Fruit fly (Drosophila melanogaster) whole organism, embryonic: ENCODE data around the gene CG8066.

Experiments used
- Adf1 ChIP-seq: fragments of 200-800 bp; sonication (Bioruptor generic); IDR thresholded peaks from 2 replicates; pipeline ENCODE4 v1.3.6; 2022; ENCODE audit warnings: missing biosample characterization, missing genetic modification characterization
- B-H1 ChIP-seq: fragments of 200-800 bp; sonication (Bioruptor generic); IDR thresholded peaks from 3 replicates; pipeline ENCODE4 v1.3.6; 2022; ENCODE audit warnings: missing biosample characterization, missing genetic modification characterization
- CG10274 ChIP-seq: fragments of 200-800 bp; sonication (Bioruptor generic); optimal IDR thresholded peaks from 3 replicates; lab custom pipeline; 2017; ENCODE audit warnings: missing biosample characterization, mild to moderate bottlenecking, missing genetic modification characterization
- CG11247 ChIP-seq: fragments of 200-800 bp; sonication (Bioruptor generic); IDR thresholded peaks from 2 replicates; pipeline ENCODE4 v1.3.6; 2022; ENCODE audit warnings: missing biosample characterization, missing genetic modification characterization
- CG12391 ChIP-seq: fragments of 200-800 bp; sonication (Bioruptor generic); optimal IDR thresholded peaks from 3 replicates; lab custom pipeline; 2018; ENCODE audit warnings: missing biosample characterization, mild to moderate bottlenecking, missing genetic modification characterization, moderate library complexity
- CG13287 ChIP-seq: fragments of 200-800 bp; sonication (Bioruptor generic); IDR thresholded peaks from 2 replicates; pipeline ENCODE4 v1.3.6; 2022; ENCODE audit warnings: missing biosample characterization, missing genetic modification characterization; ENCODE audit not compliant: partially characterized antibody
- CG13624 ChIP-seq: fragments of 200-800 bp; sonication (Bioruptor generic); optimal IDR thresholded peaks from 2 replicates; lab custom pipeline; 2016; ENCODE audit warnings: missing biosample characterization, missing genetic modification characterization
- CG13894 ChIP-seq: fragments of 200-800 bp; sonication (Bioruptor generic); optimal IDR thresholded peaks from 3 replicates; lab custom pipeline; 2018; ENCODE audit warnings: missing biosample characterization, mild to moderate bottlenecking, missing genetic modification characterization, moderate library complexity
- CG17612 ChIP-seq: fragments of 200-800 bp; sonication (Bioruptor generic); IDR thresholded peaks from 2 replicates; pipeline ENCODE4 v1.3.6; 2022; ENCODE audit warnings: missing biosample characterization, missing genetic modification characterization
- CG2116 ChIP-seq: fragments of 200-800 bp; sonication (Bioruptor generic); optimal IDR thresholded peaks from 3 replicates; lab custom pipeline; 2018; ENCODE audit warnings: missing biosample characterization, mild to moderate bottlenecking, missing genetic modification characterization
- CG2712 ChIP-seq: fragments of 200-800 bp; optimal IDR thresholded peaks from 3 replicates; lab custom pipeline; 2019; ENCODE audit warnings: missing biosample characterization, mild to moderate bottlenecking, missing genetic modification characterization, moderate library complexity
- CG3407 ChIP-seq: fragments of 200-800 bp; sonication (Bioruptor generic); optimal IDR thresholded peaks from 2 replicates; lab custom pipeline; 2018; ENCODE audit warnings: missing biosample characterization, mild to moderate bottlenecking, missing genetic modification characterization
- CG34224 ChIP-seq: fragments of 200-800 bp; sonication (Bioruptor generic); IDR thresholded peaks from 3 replicates; pipeline ENCODE4 v1.3.6; 2022; ENCODE audit warnings: missing biosample characterization, missing genetic modification characterization; ENCODE audit not compliant: partially characterized antibody
- CG3726 ChIP-seq: fragments of 200-800 bp; sonication (Bioruptor generic); IDR thresholded peaks from 3 replicates; pipeline ENCODE4, ENCODE4 v1.3.6; 2022; ENCODE audit warnings: missing biosample characterization, missing genetic modification characterization
- CG3838 ChIP-seq: fragments of 200-800 bp; sonication (Bioruptor generic); optimal IDR thresholded peaks from 3 replicates; lab custom pipeline; 2016; ENCODE audit warnings: missing biosample characterization, missing genetic modification characterization
- CG4328 ChIP-seq: fragments of 200-800 bp; sonication (Bioruptor generic); optimal IDR thresholded peaks from 3 replicates; lab custom pipeline; 2017; ENCODE audit warnings: missing biosample characterization, missing genetic modification reagents, missing genetic modification characterization
- CG4424 ChIP-seq: fragments of 200-800 bp; sonication (Bioruptor generic); optimal IDR thresholded peaks from 3 replicates; lab custom pipeline; 2016; ENCODE audit warnings: missing biosample characterization, missing genetic modification characterization
- CG4617 ChIP-seq: fragments of 200-800 bp; sonication (Bioruptor generic); optimal IDR thresholded peaks from 3 replicates; lab custom pipeline; 2016; ENCODE audit warnings: missing biosample characterization, missing genetic modification characterization, borderline replicate concordance
- CG4820 ChIP-seq: fragments of 200-800 bp; sonication (Bioruptor generic); optimal IDR thresholded peaks from 3 replicates; lab custom pipeline; 2016; ENCODE audit warnings: missing biosample characterization, missing genetic modification characterization
- CG8281 ChIP-seq: fragments of 200-800 bp; sonication (Bioruptor generic); optimal IDR thresholded peaks from 2 replicates; lab custom pipeline; 2018; ENCODE audit warnings: missing biosample characterization, mild to moderate bottlenecking, missing genetic modification characterization, moderate library complexity
- D19B ChIP-seq: fragments of 200-800 bp; sonication (Bioruptor generic); optimal IDR thresholded peaks from 2 replicates; lab custom pipeline; 2017; ENCODE audit warnings: missing biosample characterization, mild to moderate bottlenecking, missing genetic modification characterization
- H15 ChIP-seq: fragments of 200-800 bp; sonication (Bioruptor generic); IDR thresholded peaks from 3 replicates; pipeline ENCODE4 v1.3.6; 2022; ENCODE audit warnings: missing biosample characterization, missing genetic modification characterization
- Hey ChIP-seq: fragments of 200-800 bp; sonication (Bioruptor generic); optimal IDR thresholded peaks from 3 replicates; lab custom pipeline; 2018; ENCODE audit warnings: missing biosample characterization, mild to moderate bottlenecking, missing genetic modification characterization
- HmgZ ChIP-seq: fragments of 200-800 bp; sonication (Bioruptor generic); optimal IDR thresholded peaks from 2 replicates; lab custom pipeline; 2018; ENCODE audit warnings: missing biosample characterization, mild to moderate bottlenecking, missing genetic modification characterization
- Hsf ChIP-seq: fragments of 200-800 bp; sonication (Bioruptor generic); optimal IDR thresholded peaks from 3 replicates; lab custom pipeline; 2016; ENCODE audit warnings: missing biosample characterization, missing genetic modification characterization
- Med ChIP-seq: fragments of 200-800 bp; sonication (Bioruptor generic); peaks from one replicate; lab custom pipeline; 2016; ENCODE audit warnings: missing biosample characterization, missing genetic modification characterization, mild to moderate bottlenecking, inconsistent platforms, moderate library complexity
- Neu2 ChIP-seq: fragments of 200-800 bp; sonication (Bioruptor generic); optimal IDR thresholded peaks from 3 replicates; lab custom pipeline; 2016; ENCODE audit warnings: missing biosample characterization, missing genetic modification characterization, borderline replicate concordance
- PHDP ChIP-seq: fragments of 200-800 bp; sonication (Bioruptor generic); optimal IDR thresholded peaks from 3 replicates; lab custom pipeline; 2018; ENCODE audit warnings: missing biosample characterization, mild to moderate bottlenecking, missing genetic modification characterization, moderate library complexity
- Rx ChIP-seq: fragments of 200-800 bp; sonication (Bioruptor generic); IDR thresholded peaks from 2 replicates; pipeline ENCODE4 v1.3.6; 2022; ENCODE audit warnings: missing biosample characterization, missing genetic modification characterization
- ash1 ChIP-seq: fragments of 200-800 bp; sonication (Bioruptor generic); optimal IDR thresholded peaks from 2 replicates; lab custom pipeline; 2018; ENCODE audit warnings: missing biosample characterization, mild to moderate bottlenecking, missing genetic modification characterization
- bsh ChIP-seq, 2 experiments: fragments of 200-800 bp; sonication (Bioruptor generic); optimal IDR thresholded peaks; 2 replicates each; lab custom pipeline; 2017 to 2018; ENCODE audit warnings: mild to moderate bottlenecking in 2 of 2, missing biosample characterization in 2 of 2, missing genetic modification characterization in 2 of 2, moderate library complexity in 1 of 2
- cato ChIP-seq: fragments of 200-800 bp; sonication (Bioruptor generic); optimal IDR thresholded peaks from 2 replicates; lab custom pipeline; 2016; ENCODE audit warnings: missing biosample characterization, missing genetic modification characterization, borderline replicate concordance
- cwo ChIP-seq: fragments of 200-800 bp; sonication (Bioruptor generic); optimal IDR thresholded peaks from 3 replicates; lab custom pipeline; 2017; ENCODE audit warnings: missing biosample characterization, missing genetic modification characterization, mild to moderate bottlenecking, moderate library complexity, missing genetic modification reagents
- dan ChIP-seq: fragments of 200-800 bp; sonication (Bioruptor generic); IDR thresholded peaks from 2 replicates; pipeline ENCODE4 v1.3.6; 2022; ENCODE audit warnings: missing biosample characterization, missing genetic modification characterization
- disco-r ChIP-seq: fragments of 200-800 bp; sonication (Bioruptor generic); optimal IDR thresholded peaks from 2 replicates; lab custom pipeline; 2016; ENCODE audit warnings: missing biosample characterization, missing genetic modification characterization
- jumu ChIP-seq: fragments of 200-800 bp; sonication (Bioruptor generic); optimal IDR thresholded peaks from 3 replicates; lab custom pipeline; 2016; ENCODE audit warnings: missing biosample characterization, missing genetic modification characterization
- klu ChIP-seq: fragments of 200-800 bp; sonication (Bioruptor generic); IDR thresholded peaks from 2 replicates; pipeline ENCODE4 v1.3.6; 2022; ENCODE audit warnings: missing biosample characterization, missing genetic modification characterization
- lov ChIP-seq, 2 experiments: fragments of 200-800 bp in 1 of 2; fragments of >200 bp in 1 of 2; sonication (Bioruptor generic) in 1 of 2; IDR thresholded peaks in 1 of 2; optimal IDR thresholded peaks in 1 of 2; 2 replicates in 1 of 2; 3 replicates in 1 of 2; pipeline versions ENCODE4 v1.3.6 to Lab custom; 2017 to 2022; ENCODE audit warnings: missing biosample characterization in 1 of 2, missing genetic modification characterization in 1 of 2
- row ChIP-seq: fragments of 200-800 bp; sonication (Bioruptor generic); IDR thresholded peaks from 3 replicates; pipeline ENCODE4 v1.3.6; 2022; ENCODE audit warnings: missing biosample characterization, missing genetic modification characterization
- run ChIP-seq: fragments of 200-800 bp; sonication (Bioruptor generic); optimal IDR thresholded peaks from 3 replicates; lab custom pipeline; 2018; ENCODE audit warnings: missing biosample characterization, mild to moderate bottlenecking, missing genetic modification characterization
- schlank ChIP-seq: fragments of 200-800 bp; sonication (Bioruptor generic); optimal IDR thresholded peaks from 2 replicates; lab custom pipeline; 2018; ENCODE audit warnings: missing biosample characterization, mild to moderate bottlenecking, missing genetic modification characterization
- seq ChIP-seq: fragments of 200-800 bp; sonication (Bioruptor generic); IDR thresholded peaks from 2 replicates; pipeline ENCODE4 v1.3.6; 2022; ENCODE audit warnings: missing biosample characterization, missing genetic modification characterization
- sima ChIP-seq: fragments of 200-800 bp; sonication (Bioruptor generic); optimal IDR thresholded peaks from 2 replicates; lab custom pipeline; 2016; ENCODE audit warnings: missing biosample characterization, missing genetic modification characterization
- sna ChIP-seq: fragments of 200-800 bp; sonication (Bioruptor generic); IDR thresholded peaks from 2 replicates; pipeline ENCODE4 v1.3.6; 2022; ENCODE audit warnings: missing biosample characterization, missing genetic modification characterization; ENCODE audit not compliant: partially characterized antibody
- sob ChIP-seq: fragments of 200-800 bp; sonication (Bioruptor generic); IDR thresholded peaks from 2 replicates; pipeline ENCODE4 v1.3.6; 2022; ENCODE audit warnings: missing biosample characterization, missing genetic modification characterization
- sqz ChIP-seq: fragments of 200-800 bp; sonication (Bioruptor generic); optimal IDR thresholded peaks from 3 replicates; lab custom pipeline; 2018; ENCODE audit warnings: missing biosample characterization, mild to moderate bottlenecking, missing genetic modification characterization
- toy ChIP-seq: fragments of 200-800 bp; sonication (Bioruptor generic); IDR thresholded peaks from 2 replicates; pipeline ENCODE4 v1.3.6; 2022; ENCODE audit warnings: missing biosample characterization, missing genetic modification characterization
- wor ChIP-seq: fragments of 200-800 bp; sonication (Bioruptor generic); IDR thresholded peaks from 2 replicates; pipeline ENCODE4 v1.3.6; 2022; ENCODE audit warnings: missing biosample characterization, missing genetic modification characterization

The CG8066 gene

DNA sequence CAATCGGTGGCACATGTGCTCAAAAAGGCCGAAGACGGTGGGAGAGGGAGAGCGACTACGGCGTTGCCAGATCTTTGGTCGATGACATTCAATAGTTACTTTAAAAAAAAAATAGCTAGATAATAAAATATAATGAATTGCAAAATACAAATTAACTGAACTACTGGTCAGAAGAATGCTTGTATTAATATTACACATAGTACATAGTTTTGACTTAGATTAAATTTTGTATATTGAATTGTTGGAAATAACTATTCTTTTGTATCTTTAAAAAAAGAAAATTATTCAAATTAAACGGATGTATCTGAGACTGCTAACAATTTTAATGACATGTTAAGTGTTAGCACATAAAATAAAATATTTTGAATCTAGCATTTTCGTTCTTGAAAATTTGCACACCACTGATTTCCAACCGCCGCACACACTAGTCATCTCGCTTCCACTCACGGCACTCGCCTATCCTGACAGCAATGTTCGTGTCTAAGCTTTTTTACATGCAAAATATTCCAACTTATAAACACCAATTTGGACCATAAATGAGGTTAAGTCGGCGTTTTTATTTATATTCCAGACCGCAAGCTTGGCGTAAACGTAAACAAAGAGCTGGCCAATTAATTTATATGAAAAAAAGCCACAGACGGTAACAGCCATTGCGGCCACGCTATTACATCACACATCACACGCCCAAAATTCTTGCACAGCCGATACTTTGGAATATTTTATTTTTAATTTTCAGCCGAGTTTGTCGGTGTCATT is 6.5 kb upstream of the CG8066 start (continued):
- TF ChIP-seq CG3726 (GFP tag; lab: Robert Waterston, UW) (peak; percentile 75; the same call in 1 of the 3 replicates), CG2116 (GFP tag; lab: Kevin White, UChicago) (no peak), row (GFP tag; lab: Robert Waterston, UW) (peak; percentile 80), CG4617 (no peak), toy (GFP tag; lab: Robert Waterston, UW) (no peak), CG4328 (GFP tag; lab: Kevin White, UChicago) (peak; percentile 58), B-H1 (GFP tag; lab: Robert Waterston, UW) (peak; percentile 49; the same call in 2 of the 3 replicates), CG4424 (GFP tag; lab: Kevin White, UChicago) (peak; percentile 83), schlank (tag; lab: Kevin White, UChicago) (no peak), sima (GFP tag; lab: Kevin White, UChicago) (no peak), PHDP (tag; lab: Kevin White, UChicago) (peak; percentile 75), CG13894 (peak; percentile 54), CG2712 (peak; percentile 73), sqz (GFP tag; lab: Kevin White, UChicago) (peak; percentile 71), seq (GFP tag; lab: Robert Waterston, UW) (no peak), Adf1 (GFP tag; lab: Robert Waterston, UW) (0 out of 2 replicates have a peak, but pooled peaks have one; percentile 7), Neu2 (GFP tag; lab: Kevin White, UChicago) (no peak), CG11247 (peak; percentile 53; the same call in 1 of the 2 replicates), Hey (no peak), sob (peak; percentile 50; the same call in 1 of the 2 replicates), H15 (GFP tag; lab: Robert Waterston, UW) (peak; percentile 62; the same call in 1 of the 3 replicates), CG12391 (tag; lab: Kevin White, UChicago) (peak; percentile 87), bsh (GFP tag; optimal IDR thresholded peaks at IDR 0.05; lab: Kevin White, UChicago) (peak in 1 of 2 experiments; percentile 71), CG4820 (GFP tag; lab: Kevin White, UChicago) (peak; percentile 67), disco-r (GFP tag; lab: Kevin White, UChicago) (peak; percentile 32), CG17612 (GFP tag; lab: Robert Waterston, UW) (no peak), cato (GFP tag; lab: Kevin White, UChicago) (peak; percentile 74), cwo (GFP tag; lab: Kevin White, UChicago) (peak; percentile 71), CG3407 (GFP tag; lab: Kevin White, UChicago) (peak; percentile 44), klu (GFP tag; lab: Robert Waterston, UW) (peak; percentile 74), run (tag; lab: Kevin White, UChicago) (no peak), CG10274 (GFP tag; lab: Kevin White, UChicago) (peak; percentile 49), D19B (GFP tag; lab: Kevin White, UChicago) (peak; percentile 68), Med (GFP tag; lab: Kevin White, UChicago) (peak; percentile 79), wor (GFP tag; lab: Robert Waterston, UW) (peak; percentile 39; the same call in 1 of the 2 replicates), lov (optimal IDR thresholded peaks at IDR 0.05; lab: Kevin White, UChicago) (no peak), lov (GFP tag; IDR thresholded peaks at IDR 0.05; lab: Robert Waterston, UW) (0 out of 3 replicates have a peak, but pooled peaks have one; percentile 21), dan (no peak), ash1 (GFP tag; lab: Kevin White, UChicago) (no peak), CG34224 (no peak), CG13287 (GFP tag; lab: Robert Waterston, UW) (no peak), sna (GFP tag; lab: Robert Waterston, UW) (no peak), CG8281 (tag; lab: Kevin White, UChicago) (peak; percentile 39), CG13624 (GFP tag; lab: Kevin White, UChicago) (peak; percentile 5), CG3838 (GFP tag; lab: Kevin White, UChicago) (peak; percentile 23), HmgZ (tag; lab: Kevin White, UChicago) (peak; percentile 32), jumu (GFP tag; lab: Kevin White, UChicago) (peak; percentile 39), Rx (GFP tag; lab: Robert Waterston, UW) (no peak; the same call in 1 of the 2 replicates), Hsf (peak; percentile 81)
